Worm (Caenorhabditis elegans): Measurements from ENCODE around the gene fbxb-82.

ce11 chrIII:171617-172016, 28.6 kb upstream of the fbxb-82 start, which contains the start of the genes F40G9.9 and F40G9.12:
- TF ChIP-seq dao-5 (tag; optimal IDR thresholded peaks at IDR 0.05) (no peak), him-1 (tag; optimal IDR thresholded peaks at IDR 0.05) (no peak), W03F9.2 (tag; optimal IDR thresholded peaks at IDR 0.05) (no peak)

Measured in whole organism, L4/young adult.